Fruit fly (Drosophila melanogaster) whole organism, wandering third instar larva: ENCODE measurements around the gene Mlc-c.

Experiments used
- ey ChIP-seq: fragments of 200-800 bp; sonication (Bioruptor generic); optimal IDR thresholded peaks from 2 replicates; lab custom pipeline; 2016; ENCODE audit warnings: missing biosample characterization, missing genetic modification characterization
- fru ChIP-seq: fragments of 200-800 bp; sonication (Bioruptor generic); optimal IDR thresholded peaks from 3 replicates; lab custom pipeline; 2016; ENCODE audit warnings: missing biosample characterization, mild to moderate bottlenecking, missing genetic modification characterization
- usp ChIP-seq: fragments of >200 bp; optimal IDR thresholded peaks from 2 replicates; lab custom pipeline; 2017; ENCODE audit warnings: missing biosample characterization, missing genetic modification characterization

DNA sequence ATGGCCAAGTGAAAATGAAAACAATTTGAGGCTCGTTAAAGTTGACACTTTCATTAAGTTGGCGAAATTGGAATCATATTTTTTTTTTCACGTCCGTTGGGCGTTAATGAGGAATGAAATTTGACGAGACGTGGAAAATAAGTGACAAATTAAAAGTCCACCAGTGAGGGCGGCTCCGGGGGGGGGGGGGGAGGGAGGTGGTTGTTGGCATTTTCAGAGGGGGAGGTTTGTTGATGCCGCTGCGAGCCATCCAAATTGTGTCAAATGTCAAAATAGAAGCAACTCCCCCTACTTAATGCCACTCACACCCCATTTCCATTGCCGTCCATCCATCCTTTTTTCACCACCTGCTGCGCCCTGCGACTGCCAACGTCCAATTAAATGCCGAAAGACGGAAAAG lies 35.3 kb downstream of the Mlc-c start:
- TF ChIP-seq usp (no peak), fru (GFP tag; lab: Kevin White, UChicago) (no peak), ey (GFP tag; lab: Kevin White, UChicago) (no peak)
